Fruit fly (Drosophila melanogaster) whole organism, embryonic: Measurements from ENCODE around the gene CG3149.

ENCODE experiments used
- Atf-2 ChIP-seq: fragments of 200-800 bp; sonication (Bioruptor generic); optimal IDR thresholded peaks from 2 replicates; lab custom pipeline; 2016; ENCODE audit warnings: missing biosample characterization, missing genetic modification characterization
- CG1024 ChIP-seq: fragments of 200-800 bp; sonication (Bioruptor generic); IDR thresholded peaks from 2 replicates; pipeline ENCODE4 v1.3.6; 2022; ENCODE audit warnings: missing biosample characterization, missing genetic modification characterization
- CG11398 ChIP-seq: fragments of 200-800 bp; sonication (Bioruptor generic); optimal IDR thresholded peaks from 2 replicates; lab custom pipeline; 2016; ENCODE audit warnings: missing biosample characterization, missing genetic modification characterization
- CG12104 ChIP-seq: fragments of 200-800 bp; sonication (Bioruptor generic); optimal IDR thresholded peaks from 3 replicates; lab custom pipeline; 2016; ENCODE audit warnings: missing biosample characterization, missing genetic modification characterization
- CG1233 ChIP-seq: fragments of 200-800 bp; sonication (Bioruptor generic); optimal IDR thresholded peaks from 4 replicates; lab custom pipeline; 2018; ENCODE audit warnings: missing biosample characterization, mild to moderate bottlenecking, missing genetic modification characterization
- CG13424 ChIP-seq: fragments of 200-800 bp; sonication (Bioruptor generic); optimal IDR thresholded peaks from 2 replicates; lab custom pipeline; 2019; ENCODE audit warnings: missing biosample characterization, mild to moderate bottlenecking, missing genetic modification characterization, moderate library complexity
- CG17328 ChIP-seq: fragments of 200-800 bp; sonication (Bioruptor generic); IDR thresholded peaks from 2 replicates; pipeline ENCODE4 v1.3.6; 2022; ENCODE audit warnings: missing biosample characterization, missing genetic modification characterization
- CG17361 ChIP-seq: fragments of 200-800 bp; sonication (Bioruptor generic); IDR thresholded peaks from 3 replicates; pipeline ENCODE4 v1.3.6; 2022; ENCODE audit warnings: missing biosample characterization, missing genetic modification characterization
- CG2120 ChIP-seq: fragments of 200-800 bp; sonication (Bioruptor generic); optimal IDR thresholded peaks from 3 replicates; lab custom pipeline; 2016; ENCODE audit warnings: missing biosample characterization, missing genetic modification characterization
- CG2678 ChIP-seq: fragments of 200-800 bp; sonication (Bioruptor generic); optimal IDR thresholded peaks from 3 replicates; lab custom pipeline; 2019; ENCODE audit warnings: missing biosample characterization, mild to moderate bottlenecking, missing genetic modification characterization, moderate library complexity
- CG30020 ChIP-seq: fragments of 200-800 bp; optimal IDR thresholded peaks from 2 replicates; lab custom pipeline; 2019; ENCODE audit warnings: missing biosample characterization, mild to moderate bottlenecking, missing genetic modification characterization, moderate library complexity
- CG3163 ChIP-seq: fragments of 200-800 bp; sonication (Bioruptor generic); optimal IDR thresholded peaks from 3 replicates; lab custom pipeline; 2016; ENCODE audit warnings: missing biosample characterization, missing genetic modification characterization
- CG33557 ChIP-seq: fragments of 200-800 bp; sonication (Bioruptor generic); optimal IDR thresholded peaks from 2 replicates; lab custom pipeline; 2019; ENCODE audit warnings: missing biosample characterization, mild to moderate bottlenecking, missing genetic modification characterization, moderate library complexity
- CG3847 ChIP-seq: fragments of 200-800 bp; sonication (Bioruptor generic); IDR thresholded peaks from 2 replicates; pipeline ENCODE4 v1.3.6; 2022; ENCODE audit warnings: missing biosample characterization, missing genetic modification characterization
- CG4282 ChIP-seq: fragments of 200-800 bp; sonication (Bioruptor generic); optimal IDR thresholded peaks from 2 replicates; lab custom pipeline; 2016; ENCODE audit warnings: missing biosample characterization, missing genetic modification characterization
- CG4617 ChIP-seq: fragments of 200-800 bp; sonication (Bioruptor generic); optimal IDR thresholded peaks from 3 replicates; lab custom pipeline; 2016; ENCODE audit warnings: missing biosample characterization, missing genetic modification characterization, borderline replicate concordance
- CG6654 ChIP-seq: fragments of 200-800 bp; sonication (Bioruptor generic); optimal IDR thresholded peaks from 2 replicates; lab custom pipeline; 2017; ENCODE audit warnings: missing biosample characterization, mild to moderate bottlenecking, missing genetic modification characterization
- CG7745 ChIP-seq: fragments of 200-800 bp; sonication (Bioruptor generic); optimal IDR thresholded peaks from 2 replicates; lab custom pipeline; 2018; ENCODE audit warnings: missing biosample characterization, mild to moderate bottlenecking, missing genetic modification characterization, moderate library complexity
- CG7786 ChIP-seq: fragments of 200-800 bp; sonication (Bioruptor generic); optimal IDR thresholded peaks from 2 replicates; lab custom pipeline; 2016; ENCODE audit warnings: missing biosample characterization, missing genetic modification characterization
- CG7839 ChIP-seq: fragments of 200-800 bp; sonication (Bioruptor generic); optimal IDR thresholded peaks from 3 replicates; lab custom pipeline; 2018; ENCODE audit warnings: missing biosample characterization, mild to moderate bottlenecking, missing genetic modification characterization, moderate library complexity
- CG7963 ChIP-seq: fragments of 200-800 bp; sonication (Bioruptor generic); IDR thresholded peaks from 3 replicates; pipeline ENCODE4 v1.3.6; 2022; ENCODE audit warnings: missing biosample characterization, missing genetic modification characterization; ENCODE audit not compliant: partially characterized antibody
- CG9437 ChIP-seq: fragments of 200-800 bp; sonication (Bioruptor generic); optimal IDR thresholded peaks from 2 replicates; lab custom pipeline; 2018; ENCODE audit warnings: missing biosample characterization, mild to moderate bottlenecking, missing genetic modification characterization
- D19B ChIP-seq: fragments of 200-800 bp; sonication (Bioruptor generic); optimal IDR thresholded peaks from 2 replicates; lab custom pipeline; 2017; ENCODE audit warnings: missing biosample characterization, mild to moderate bottlenecking, missing genetic modification characterization
- Dfd ChIP-seq, 2 experiments: fragments of >200 bp; optimal IDR thresholded peaks; 2 replicates each; lab custom pipeline; 2017; ENCODE audit warnings: missing biosample characterization in 2 of 2, missing genetic modification characterization in 2 of 2
- Elba2 ChIP-seq: fragments of 200-800 bp; sonication (Bioruptor generic); optimal IDR thresholded peaks from 3 replicates; lab custom pipeline; 2016; ENCODE audit warnings: missing biosample characterization, missing genetic modification characterization
- Fer3 ChIP-seq: fragments of 200-800 bp; sonication (Bioruptor generic); optimal IDR thresholded peaks from 2 replicates; lab custom pipeline; 2018; ENCODE audit warnings: missing biosample characterization, mild to moderate bottlenecking, missing genetic modification characterization, moderate library complexity
- Hey ChIP-seq: fragments of 200-800 bp; sonication (Bioruptor generic); optimal IDR thresholded peaks from 3 replicates; lab custom pipeline; 2018; ENCODE audit warnings: missing biosample characterization, mild to moderate bottlenecking, missing genetic modification characterization
- Sox100B ChIP-seq: fragments of 200-800 bp; sonication (Bioruptor generic); optimal IDR thresholded peaks from 3 replicates; lab custom pipeline; 2018; ENCODE audit warnings: missing biosample characterization, mild to moderate bottlenecking, missing genetic modification characterization
- ab ChIP-seq: fragments of 200-800 bp; sonication (Bioruptor generic); optimal IDR thresholded peaks from 2 replicates; lab custom pipeline; 2016; ENCODE audit warnings: missing biosample characterization, missing genetic modification characterization
- ac ChIP-seq: fragments of 200-800 bp; sonication (Bioruptor generic); optimal IDR thresholded peaks from 3 replicates; lab custom pipeline; 2017; ENCODE audit warnings: missing biosample characterization, mild to moderate bottlenecking, missing genetic modification characterization
- ara ChIP-seq: fragments of 200-800 bp; sonication (Bioruptor generic); IDR thresholded peaks from 2 replicates; pipeline ENCODE4 v1.3.6; 2022; ENCODE audit warnings: missing biosample characterization, missing genetic modification characterization
- ato ChIP-seq: fragments of 200-800 bp; sonication (Bioruptor generic); IDR thresholded peaks from 2 replicates; pipeline ENCODE4 v1.3.6; 2022; ENCODE audit warnings: missing biosample characterization, missing genetic modification characterization; ENCODE audit not compliant: partially characterized antibody
- bbx ChIP-seq: fragments of 200-800 bp; sonication (Bioruptor generic); IDR thresholded peaks from 2 replicates; pipeline ENCODE4 v1.3.6; 2022; ENCODE audit warnings: missing biosample characterization, missing genetic modification characterization; ENCODE audit not compliant: partially characterized antibody
- dm ChIP-seq: fragments of 200-800 bp; sonication (Bioruptor generic); optimal IDR thresholded peaks from 3 replicates; lab custom pipeline; 2016; ENCODE audit warnings: missing biosample characterization, missing genetic modification characterization
- en ChIP-seq: fragments of 200-800 bp; sonication (Bioruptor generic); optimal IDR thresholded peaks from 2 replicates; lab custom pipeline; 2016; ENCODE audit warnings: missing biosample characterization, missing genetic modification characterization
- exex ChIP-seq: fragments of 200-800 bp; sonication (Bioruptor generic); optimal IDR thresholded peaks from 4 replicates; lab custom pipeline; 2018; ENCODE audit warnings: missing biosample characterization, mild to moderate bottlenecking, missing genetic modification characterization, moderate library complexity
- grn ChIP-seq: fragments of 200-800 bp; sonication (Bioruptor generic); optimal IDR thresholded peaks from 3 replicates; lab custom pipeline; 2017; ENCODE audit warnings: missing biosample characterization, missing genetic modification characterization
- gsb-n ChIP-seq: fragments of 200-800 bp; sonication (Bioruptor generic); optimal IDR thresholded peaks from 3 replicates; lab custom pipeline; 2018; ENCODE audit warnings: missing biosample characterization, mild to moderate bottlenecking, missing genetic modification characterization
- gt ChIP-seq: fragments of 200-800 bp; sonication (Bioruptor generic); IDR thresholded peaks from 2 replicates; pipeline ENCODE4 v1.3.6; 2022; ENCODE audit warnings: missing biosample characterization, missing genetic modification characterization
- hkb ChIP-seq, 2 experiments: fragments of 200-800 bp in 1 of 2; fragments of >200 bp in 1 of 2; sonication (Bioruptor generic) in 1 of 2; IDR thresholded peaks in 1 of 2; optimal IDR thresholded peaks in 1 of 2; 2 replicates each; pipeline versions ENCODE4 v1.3.6 to Lab custom; 2017 to 2022; ENCODE audit warnings: missing biosample characterization in 1 of 2, missing genetic modification characterization in 1 of 2
- ind ChIP-seq: fragments of 200-800 bp; sonication (Bioruptor generic); optimal IDR thresholded peaks from 3 replicates; lab custom pipeline; 2016; ENCODE audit warnings: missing biosample characterization, missing genetic modification characterization
- insv ChIP-seq, 2 experiments: fragments of 200-800 bp; sonication (Bioruptor generic); optimal IDR thresholded peaks; 3 replicates each; lab custom pipeline; 2016 to 2018; ENCODE audit warnings: missing biosample characterization in 2 of 2, missing genetic modification characterization in 2 of 2
- nmo ChIP-seq: fragments of 200-800 bp; sonication (Bioruptor generic); optimal IDR thresholded peaks from 2 replicates; lab custom pipeline; 2018; ENCODE audit warnings: missing biosample characterization, mild to moderate bottlenecking, missing genetic modification characterization, moderate library complexity
- oc ChIP-seq: fragments of 200-800 bp; sonication (Bioruptor generic); optimal IDR thresholded peaks from 2 replicates; lab custom pipeline; 2018; ENCODE audit warnings: missing biosample characterization, mild to moderate bottlenecking, missing genetic modification characterization, moderate library complexity
- odd ChIP-seq: fragments of 200-800 bp; sonication (Bioruptor generic); optimal IDR thresholded peaks from 2 replicates; lab custom pipeline; 2017; ENCODE audit warnings: missing biosample characterization, mild to moderate bottlenecking, missing genetic modification characterization
- schlank ChIP-seq: fragments of 200-800 bp; sonication (Bioruptor generic); optimal IDR thresholded peaks from 2 replicates; lab custom pipeline; 2018; ENCODE audit warnings: missing biosample characterization, mild to moderate bottlenecking, missing genetic modification characterization
- tap ChIP-seq: fragments of 200-800 bp; optimal IDR thresholded peaks from 3 replicates; lab custom pipeline; 2019; ENCODE audit warnings: missing biosample characterization, mild to moderate bottlenecking, missing genetic modification characterization, moderate library complexity
- unc-4 ChIP-seq: fragments of 200-800 bp; sonication (Bioruptor generic); IDR thresholded peaks from 2 replicates; pipeline ENCODE4 v1.3.6; 2022; ENCODE audit warnings: missing biosample characterization, missing genetic modification characterization; ENCODE audit not compliant: partially characterized antibody
- wor ChIP-seq: fragments of 200-800 bp; sonication (Bioruptor generic); IDR thresholded peaks from 2 replicates; pipeline ENCODE4 v1.3.6; 2022; ENCODE audit warnings: missing biosample characterization, missing genetic modification characterization
- z ChIP-seq: fragments of 200-800 bp; sonication (Bioruptor generic); IDR thresholded peaks from 3 replicates; pipeline ENCODE4 v1.3.6; 2022; ENCODE audit warnings: missing biosample characterization, missing genetic modification characterization
- zfh2 ChIP-seq: fragments of 200-800 bp; sonication (Bioruptor generic); optimal IDR thresholded peaks from 2 replicates; lab custom pipeline; 2016; ENCODE audit warnings: missing biosample characterization, missing genetic modification characterization

CG3149 gene

dm6 chrX:5646228-5646627 lies 48.8 kb downstream of the CG3149 start (continued):
- TF ChIP-seq CG7963, result no peak
- TF ChIP-seq schlank (tag; lab: Kevin White, UChicago), result no peak
- peak; percentile 18 for TF ChIP-seq oc (tag; lab: Kevin White, UChicago)
- no peak for TF ChIP-seq ac
- no peak for TF ChIP-seq dm (GFP tag; lab: Kevin White, UChicago)
- no peak for TF ChIP-seq Hey (tag; lab: Kevin White, UChicago)
- TF ChIP-seq CG1233 (GFP tag; lab: Kevin White, UChicago), result no peak
- no peak for TF ChIP-seq CG9437 (GFP tag; lab: Kevin White, UChicago)
- no peak for TF ChIP-seq nmo (GFP tag; lab: Kevin White, UChicago)
- TF ChIP-seq z, result no peak
- no peak for TF ChIP-seq Fer3
- no peak for TF ChIP-seq zfh2
- TF ChIP-seq gsb-n (tag; lab: Kevin White, UChicago), result peak; percentile 29
- no peak for TF ChIP-seq CG4617
- no peak for TF ChIP-seq CG3847 (GFP tag; lab: Robert Waterston, UW)
- TF ChIP-seq ab (GFP tag; lab: Kevin White, UChicago), result no peak
- TF ChIP-seq Elba2, result no peak
- TF ChIP-seq ato (GFP tag; lab: Robert Waterston, UW), result no peak
- TF ChIP-seq CG12104 (GFP tag; lab: Kevin White, UChicago), result no peak
- TF ChIP-seq CG30020 (tag; lab: Kevin White, UChicago), result no peak
- 0 out of 2 replicates have a peak, but pooled peaks have one; percentile 4 for TF ChIP-seq CG1024 (GFP tag; lab: Robert Waterston, UW)
- no peak for TF ChIP-seq tap (tag; lab: Kevin White, UChicago)
- TF ChIP-seq CG2120 (GFP tag; lab: Kevin White, UChicago), result no peak
- TF ChIP-seq Dfd (GFP tag; optimal IDR thresholded peaks at IDR 0.05; lab: Kevin White, UChicago), result no peak
- TF ChIP-seq unc-4 (GFP tag; lab: Robert Waterston, UW), result no peak
- TF ChIP-seq CG7745, result no peak
- TF ChIP-seq CG33557, result no peak
- no peak for TF ChIP-seq CG4282 (GFP tag; lab: Kevin White, UChicago)
- TF ChIP-seq CG17328 (GFP tag; lab: Robert Waterston, UW), result no peak
- TF ChIP-seq bbx (GFP tag; lab: Robert Waterston, UW), result no peak
- TF ChIP-seq Sox100B (GFP tag; lab: Kevin White, UChicago), result no peak
- TF ChIP-seq insv (GFP tag; optimal IDR thresholded peaks at IDR 0.05; lab: Kevin White, UChicago), result no peak
- TF ChIP-seq grn (GFP tag; lab: Kevin White, UChicago), result no peak
- TF ChIP-seq gt (GFP tag; lab: Robert Waterston, UW), result no peak
- TF ChIP-seq CG7786 (GFP tag; lab: Kevin White, UChicago), result no peak
- TF ChIP-seq CG11398 (GFP tag; lab: Kevin White, UChicago), result no peak
- no peak for TF ChIP-seq hkb (optimal IDR thresholded peaks at IDR 0.05; lab: Kevin White, UChicago)
- TF ChIP-seq hkb (GFP tag; IDR thresholded peaks at IDR 0.05; lab: Robert Waterston, UW), result peak; percentile 10; the same call in 1 of the 2 replicates
- peak; percentile 46 for TF ChIP-seq CG2678
- TF ChIP-seq CG17361, result no peak
- TF ChIP-seq wor (GFP tag; lab: Robert Waterston, UW), result no peak
- no peak for TF ChIP-seq exex (tag; lab: Kevin White, UChicago)
- TF ChIP-seq ind (GFP tag; lab: Kevin White, UChicago), result peak; percentile 14
- TF ChIP-seq en (GFP tag; lab: Kevin White, UChicago), result no peak
- TF ChIP-seq CG3163, result no peak
- no peak for TF ChIP-seq D19B (GFP tag; lab: Kevin White, UChicago)
- peak; percentile 23 for TF ChIP-seq CG13424
- TF ChIP-seq odd (GFP tag; lab: Kevin White, UChicago), result no peak
- TF ChIP-seq ara (GFP tag; lab: Robert Waterston, UW), result no peak
- no peak for TF ChIP-seq CG6654 (GFP tag; lab: Kevin White, UChicago)
- no peak for TF ChIP-seq CG7839 (tag; lab: Kevin White, UChicago)
- no peak for TF ChIP-seq Atf-2
